Fruit fly (Drosophila melanogaster): ENCODE measurements around the gene CG15317.

CG15317 gene

DNA sequence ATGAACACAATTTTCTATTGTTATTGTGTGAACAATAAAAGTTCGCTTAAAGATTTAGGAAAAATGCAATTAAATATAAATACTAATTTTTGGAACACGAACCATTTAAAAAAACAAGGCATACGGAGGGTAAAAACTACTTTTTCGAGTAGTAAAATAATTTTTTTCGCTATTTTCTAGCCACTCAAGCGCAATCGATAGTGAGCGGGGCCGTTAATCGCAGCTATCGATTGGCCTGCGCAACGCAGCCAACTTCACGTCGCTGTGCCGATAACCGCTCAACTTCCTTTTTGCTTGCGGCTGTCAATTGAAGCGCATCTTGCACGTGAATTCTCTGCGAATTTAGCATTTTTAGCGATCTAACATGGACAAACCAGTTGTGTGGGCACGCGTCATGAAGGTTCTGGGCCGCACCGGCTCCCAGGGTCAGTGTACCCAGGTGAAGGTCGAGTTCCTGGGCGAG, 2.0 kb downstream of the CG15317 start, which contains the start of gene RpS28b (continued):
- TF ChIP-seq Vsx1 (GFP tag; optimal IDR thresholded peaks at IDR 0.05) (peak; percentile 89), sd (tag; optimal IDR thresholded peaks at IDR 0.05) (peak; percentile 37), Stat92E (GFP tag; optimal IDR thresholded peaks at IDR 0.05) (no peak), slou (GFP tag; optimal IDR thresholded peaks at IDR 0.05) (peak; percentile 82), CG2120 (GFP tag; optimal IDR thresholded peaks at IDR 0.05) (peak; percentile 62), rib (GFP tag; IDR thresholded peaks at IDR 0.05) (peak; percentile 87), CG11398 (GFP tag; optimal IDR thresholded peaks at IDR 0.05) (peak; percentile 90), CG12391 (tag; optimal IDR thresholded peaks at IDR 0.05) (peak; percentile 72), CG7928 (GFP tag; optimal IDR thresholded peaks at IDR 0.05) (peak; percentile 60), CG12219 (GFP tag; optimal IDR thresholded peaks at IDR 0.05) (peak; percentile 85), CG13287 (GFP tag; IDR thresholded peaks at IDR 0.05; ENCODE audit: partially characterized antibody) (peak; percentile 57), Fer1 (GFP tag; optimal IDR thresholded peaks at IDR 0.05) (peak; percentile 89), slbo (GFP tag; IDR thresholded peaks at IDR 0.05) (peak; percentile 96), her (GFP tag; optimal IDR thresholded peaks at IDR 0.05) (peak; percentile 91), aop (GFP tag; IDR thresholded peaks at IDR 0.05) (peak; percentile 66; the same call in 1 of the 2 replicates), gt (GFP tag; IDR thresholded peaks at IDR 0.05) (peak; percentile 81), yki (optimal IDR thresholded peaks at IDR 0.05) (no peak), CG2116 (GFP tag; optimal IDR thresholded peaks at IDR 0.05) (peak; percentile 77), Jarid2 (GFP tag; optimal IDR thresholded peaks at IDR 0.05) (peak; percentile 80), Poxn (GFP tag; IDR thresholded peaks at IDR 0.05) (peak; percentile 33; the same call in 1 of the 2 replicates), corto (GFP tag; optimal IDR thresholded peaks at IDR 0.05) (no peak), z (GFP tag; IDR thresholded peaks at IDR 0.05) (0 out of 3 replicates have a peak, but pooled peaks have one; percentile 59), unc-4 (GFP tag; IDR thresholded peaks at IDR 0.05; ENCODE audit: partially characterized antibody) (peak; percentile 56), Mad (GFP tag; optimal IDR thresholded peaks at IDR 0.05) (peak; percentile 92), CG7786 (GFP tag; optimal IDR thresholded peaks at IDR 0.05) (peak; percentile 79), ssp (GFP tag; IDR thresholded peaks at IDR 0.05) (peak; percentile 78), dmrt11E (tag; optimal IDR thresholded peaks at IDR 0.05) (peak; percentile 61), vnd (GFP tag; IDR thresholded peaks at IDR 0.05; ENCODE audit: partially characterized antibody) (peak; percentile 72), CG4854 (GFP tag; optimal IDR thresholded peaks at IDR 0.05) (peak; percentile 83), CG31224 (GFP tag; IDR thresholded peaks at IDR 0.05) (peak; percentile 86), Oaz (GFP tag; IDR thresholded peaks at IDR 0.05) (peak; percentile 82), bsh (GFP tag; optimal IDR thresholded peaks at IDR 0.05) (peak; percentile 61 to 71), CG17186 (GFP tag; optimal IDR thresholded peaks at IDR 0.05) (peak; percentile 92), CG2199 (GFP tag; IDR thresholded peaks at IDR 0.05) (peak; percentile 90), CG1602 (GFP tag; optimal IDR thresholded peaks at IDR 0.05) (peak; percentile 39), cad (GFP tag; optimal IDR thresholded peaks at IDR 0.05) (no peak), Ada2b (GFP tag; IDR thresholded peaks at IDR 0.05) (peak; percentile 73), CG34376 (GFP tag; optimal IDR thresholded peaks at IDR 0.05) (peak; percentile 98), disco-r (GFP tag; optimal IDR thresholded peaks at IDR 0.05) (peak; percentile 82), Max (GFP tag; optimal IDR thresholded peaks at IDR 0.05) (peak; percentile 73), prd (optimal IDR thresholded peaks at IDR 0.05) (no peak), prd (GFP tag; IDR thresholded peaks at IDR 0.05) (peak; percentile 81), CG15601 (tag; optimal IDR thresholded peaks at IDR 0.05) (peak; percentile 76), cwo (GFP tag; optimal IDR thresholded peaks at IDR 0.05) (peak; percentile 76), Dek (tag; optimal IDR thresholded peaks at IDR 0.05) (peak; percentile 76), tup (GFP tag; optimal IDR thresholded peaks at IDR 0.05) (peak; percentile 46), CG17359 (tag; optimal IDR thresholded peaks at IDR 0.05) (peak; percentile 88), Deaf1 (tag; optimal IDR thresholded peaks at IDR 0.05) (no peak), jigr1 (GFP tag; IDR thresholded peaks at IDR 0.05) (no peak), Hmx (GFP tag; optimal IDR thresholded peaks at IDR 0.05) (no peak), sob (GFP tag; IDR thresholded peaks at IDR 0.05) (peak; percentile 94)

All from whole organism, embryonic.